ENCODE assay signal across 4 worm cellular contexts in the genomic region with DNA sequence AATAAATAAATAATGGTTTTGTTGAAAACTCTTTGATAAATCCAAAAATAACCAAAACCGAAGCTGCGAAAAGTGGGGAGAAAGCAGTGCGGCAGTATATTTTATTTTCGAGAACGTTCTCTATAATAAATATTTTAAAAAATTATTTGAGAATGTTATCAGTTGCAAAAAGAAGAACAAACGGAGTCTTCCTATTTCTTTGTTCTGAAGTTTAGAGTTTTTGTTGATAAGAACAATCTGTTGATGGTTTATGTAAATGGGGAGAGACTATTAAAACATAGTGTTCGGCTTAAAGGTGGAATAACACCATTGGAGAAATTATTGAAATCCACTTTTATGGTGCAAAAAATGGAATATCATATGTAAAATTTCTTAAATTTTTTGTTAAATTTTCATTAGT.
TF ChIP-seq lines count a peak whose summit lies in the region.

No protein-coding gene starts in this region.

TF ChIP-seq in whole organism, L1 larva, 84 proteins besides CTCF, POLR2A, EP300 and RAD21:
- TF ChIP-seq nhr-85 (tag; lab: Kevin White, UChicago) (peak; percentile 17), tbx-2 (tag; optimal IDR thresholded peaks at IDR 0.05; lab: Kevin White, UChicago) (no peak)

TF ChIP-seq in whole organism, L2 larva, 48 proteins besides CTCF, POLR2A, EP300 and RAD21:
- no peak for TF ChIP-seq mdl-1 (tag; optimal IDR thresholded peaks at IDR 0.05; lab: Kevin White, UChicago)
- peak; percentile 37 for TF ChIP-seq fos-1 (tag; optimal IDR thresholded peaks at IDR 0.05; lab: Kevin White, UChicago)
- TF ChIP-seq unc-62 (GFP tag; optimal IDR thresholded peaks at IDR 0.05; lab: Kevin White, UChicago), result no peak
- TF ChIP-seq elt-3 (tag; optimal IDR thresholded peaks at IDR 0.05; lab: Kevin White, UChicago), result no peak
- TF ChIP-seq zag-1 (tag; optimal IDR thresholded peaks at IDR 0.05; lab: Kevin White, UChicago), result no peak

TF ChIP-seq in whole organism, L3 larva, 47 proteins besides CTCF, POLR2A, EP300 and RAD21:
- TF ChIP-seq pha-4 (tag; optimal IDR thresholded peaks at IDR 0.05; lab: Kevin White, UChicago), result peak; percentile 12
- no peak for TF ChIP-seq ceh-9 (tag; optimal IDR thresholded peaks at IDR 0.05; lab: Kevin White, UChicago)
- TF ChIP-seq pqm-1 (tag; optimal IDR thresholded peaks at IDR 0.05; lab: Kevin White, UChicago), result peak; percentile 47
- TF ChIP-seq elt-2 (tag; optimal IDR thresholded peaks at IDR 0.05; lab: Kevin White, UChicago), result peak; percentile 66
- TF ChIP-seq ztf-4 (tag; optimal IDR thresholded peaks at IDR 0.05; lab: Kevin White, UChicago), result no peak

TF ChIP-seq in whole organism, L4 larva, 104 proteins besides CTCF, POLR2A, EP300 and RAD21:
- TF ChIP-seq mdl-1 (tag; optimal IDR thresholded peaks at IDR 0.05; lab: Kevin White, UChicago), result no peak
- TF ChIP-seq daf-16 (GFP tag; optimal IDR thresholded peaks at IDR 0.05; lab: Kevin White, UChicago), result no peak
- TF ChIP-seq daf-16 (tag; optimal IDR thresholded peaks at IDR 0.05; lab: Kevin White, UChicago), result peak; percentile 79
- TF ChIP-seq lin-15B (tag; optimal IDR thresholded peaks at IDR 0.05; lab: Kevin White, UChicago), result no peak
